Worm (Caenorhabditis elegans) whole organism, L4 larva: Measurements from ENCODE around the gene taf-6.2.

Experiments
- R02D3.7 ChIP-seq: fragments of 150-350 bp; sonication (generic microtip); optimal IDR thresholded peaks from 3 replicates; lab custom pipeline; 2014; ENCODE audit warnings: missing biosample characterization, missing genetic modification characterization
- T26A8.4 ChIP-seq: fragments of 200-800 bp; sonication (Bioruptor generic); IDR thresholded peaks from 2 replicates; pipeline ENCODE4 v1.3.6; 2022; ENCODE audit warnings: missing genetic modification characterization, missing compliant biosample characterization
- ZK337.2 ChIP-seq: fragments of 200-800 bp; sonication (Bioruptor generic); IDR thresholded peaks from 2 replicates; pipeline ENCODE4 v1.3.6; 2022; ENCODE audit warnings: missing genetic modification reagents, missing genetic modification characterization, missing compliant biosample characterization
- ama-1 ChIP-seq: fragments of 150-350 bp; optimal IDR thresholded peaks from 2 replicates; lab custom pipeline; 2014; ENCODE audit warnings: inconsistent platforms, mixed read lengths
- ces-1 ChIP-seq: fragments of 150-350 bp; sonication (generic microtip); optimal IDR thresholded peaks from 4 replicates; lab custom pipeline; 2014; ENCODE audit warnings: missing biosample characterization, missing genetic modification reagents, missing genetic modification characterization
- dmd-8 ChIP-seq: fragments of 200-800 bp; sonication (Bioruptor generic); IDR thresholded peaks from 2 replicates; pipeline ENCODE4 v1.3.6; 2022; ENCODE audit warnings: missing genetic modification characterization, missing compliant biosample characterization
- lin-15B ChIP-seq: fragments of 150-350 bp; sonication (generic microtip); optimal IDR thresholded peaks from 3 replicates; lab custom pipeline; 2014; ENCODE audit warnings: missing biosample characterization, missing genetic modification characterization
- lsy-2 ChIP-seq, 2 experiments: fragments of 150-350 bp in 1 of 2; sonication (generic microtip) in 1 of 2; optimal IDR thresholded peaks; 2 replicates each; lab custom pipeline; 2014 to 2017; ENCODE audit warnings: missing biosample characterization in 2 of 2, missing genetic modification characterization in 2 of 2
- mxl-3 ChIP-seq: fragments of 200-800 bp; sonication (Bioruptor generic); optimal IDR thresholded peaks from 2 replicates; lab custom pipeline; 2018; ENCODE audit warnings: mild to moderate bottlenecking, missing genetic modification characterization, missing compliant biosample characterization
- nhr-77 ChIP-seq: fragments of 150-350 bp; optimal IDR thresholded peaks from 2 replicates; lab custom pipeline; 2014; ENCODE audit warnings: missing biosample characterization, missing genetic modification characterization
- pqm-1 ChIP-seq: sonication (generic microtip); optimal IDR thresholded peaks from 2 replicates; lab custom pipeline; 2017; ENCODE audit warnings: missing biosample characterization, missing genetic modification characterization
- unc-130 ChIP-seq: sonication (generic microtip); optimal IDR thresholded peaks from 2 replicates; lab custom pipeline; 2016; ENCODE audit warnings: missing genetic modification reagents, missing genetic modification characterization, missing compliant biosample characterization
- unc-39 ChIP-seq: sonication (generic microtip); optimal IDR thresholded peaks from 2 replicates; lab custom pipeline; 2017; ENCODE audit warnings: missing biosample characterization, missing genetic modification characterization
- vab-7 ChIP-seq: fragments of 200-800 bp; sonication (Bioruptor generic); IDR thresholded peaks from 2 replicates; pipeline ENCODE4 v1.3.6; 2022; ENCODE audit warnings: missing genetic modification reagents, missing genetic modification characterization, missing compliant biosample characterization

DNA sequence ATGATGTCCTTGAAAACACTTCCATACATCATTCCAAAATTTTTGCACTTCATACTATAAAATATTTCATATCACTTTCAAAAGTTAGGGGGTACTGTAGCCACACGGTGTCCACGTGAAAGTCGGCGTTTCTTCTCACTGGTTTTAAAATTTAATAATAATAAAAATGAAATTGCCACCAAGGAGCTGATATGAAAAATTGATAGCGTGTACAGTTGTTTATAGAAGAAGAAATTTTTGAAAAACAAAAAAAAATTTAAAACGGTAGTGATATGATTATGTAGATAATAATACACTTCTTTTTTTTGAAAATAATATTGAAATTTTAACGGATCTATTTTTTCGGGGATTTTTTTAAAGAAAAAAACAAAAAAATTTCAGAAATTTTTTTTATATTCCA is 34.6 kb downstream of the taf-6.2 start:
- no peak for TF ChIP-seq lin-15B (tag; lab: Kevin White, UChicago)
- no peak for TF ChIP-seq pqm-1
- no peak for TF ChIP-seq ama-1 (lab: Kevin White, UChicago)
- no peak for TF ChIP-seq dmd-8 (GFP tag; lab: Robert Waterston, UW)
- no peak for TF ChIP-seq nhr-77
- no peak for TF ChIP-seq unc-39 (tag; lab: Kevin White, UChicago)
- TF ChIP-seq R02D3.7 = no peak
- TF ChIP-seq lsy-2 (tag; optimal IDR thresholded peaks at IDR 0.05; lab: Kevin White, UChicago) = no peak
- TF ChIP-seq unc-130 (GFP tag; lab: Kevin White, UChicago) = no peak
- TF ChIP-seq T26A8.4 = no peak
- no peak for TF ChIP-seq ZK337.2 (GFP tag; lab: Robert Waterston, UW)
- no peak for TF ChIP-seq ces-1 (GFP tag; lab: Kevin White, UChicago)
- TF ChIP-seq vab-7 (GFP tag; lab: Robert Waterston, UW) = no peak
- TF ChIP-seq mxl-3 = no peak
